Fruit fly (Drosophila melanogaster) whole organism, embryonic: ENCODE data around the gene H.

ENCODE experiments used
- Bdp1 ChIP-seq: fragments of 200-800 bp; sonication (Bioruptor generic); optimal IDR thresholded peaks from 3 replicates; lab custom pipeline; 2016; ENCODE audit warnings: missing biosample characterization, missing genetic modification characterization
- BtbVII ChIP-seq: fragments of 200-800 bp; sonication (Bioruptor generic); optimal IDR thresholded peaks from 3 replicates; lab custom pipeline; 2017; ENCODE audit warnings: missing biosample characterization, mild to moderate bottlenecking, missing genetic modification characterization
- CG10654 ChIP-seq: fragments of 200-800 bp; sonication (Bioruptor generic); optimal IDR thresholded peaks from 2 replicates; lab custom pipeline; 2016; ENCODE audit warnings: missing biosample characterization, missing genetic modification characterization
- CG11085 ChIP-seq: fragments of 200-800 bp; sonication (Bioruptor generic); IDR thresholded peaks from 2 replicates; pipeline ENCODE4 v1.3.6; 2022; ENCODE audit warnings: missing biosample characterization, missing genetic modification characterization
- CG14965 ChIP-seq: fragments of 200-800 bp; sonication (Bioruptor generic); optimal IDR thresholded peaks from 2 replicates; lab custom pipeline; 2016; ENCODE audit warnings: missing biosample characterization, missing genetic modification characterization, borderline replicate concordance
- CG1529 ChIP-seq: fragments of 200-800 bp; sonication (Bioruptor generic); optimal IDR thresholded peaks from 3 replicates; lab custom pipeline; 2018; ENCODE audit warnings: missing biosample characterization, missing genetic modification characterization
- CG1647 ChIP-seq: fragments of 200-800 bp; sonication (Bioruptor generic); optimal IDR thresholded peaks from 3 replicates; lab custom pipeline; 2016; ENCODE audit warnings: missing biosample characterization, missing genetic modification characterization
- CG16813 ChIP-seq: fragments of 200-800 bp; sonication (Bioruptor generic); IDR thresholded peaks from 3 replicates; pipeline ENCODE4 v1.3.6; 2022; ENCODE audit warnings: missing biosample characterization, missing genetic modification characterization; ENCODE audit not compliant: partially characterized antibody
- CG17186 ChIP-seq: fragments of 200-800 bp; sonication (Bioruptor generic); optimal IDR thresholded peaks from 3 replicates; lab custom pipeline; 2017; ENCODE audit warnings: missing biosample characterization, missing genetic modification reagents, missing genetic modification characterization
- CG18476 ChIP-seq: fragments of 200-800 bp; sonication (Bioruptor generic); optimal IDR thresholded peaks from 2 replicates; lab custom pipeline; 2016; ENCODE audit warnings: missing biosample characterization, mild to moderate bottlenecking, missing genetic modification characterization
- CG18619 ChIP-seq: fragments of 200-800 bp; sonication (Bioruptor generic); optimal IDR thresholded peaks from 3 replicates; lab custom pipeline; 2017; ENCODE audit warnings: missing biosample characterization, mild to moderate bottlenecking, missing genetic modification characterization
- CG2199 ChIP-seq: fragments of 200-800 bp; sonication (Bioruptor generic); IDR thresholded peaks from 3 replicates; pipeline ENCODE4 v1.3.6; 2022; ENCODE audit warnings: missing biosample characterization, missing genetic modification characterization
- CG30431 ChIP-seq: fragments of 200-800 bp; sonication (Bioruptor generic); optimal IDR thresholded peaks from 2 replicates; lab custom pipeline; 2017; ENCODE audit warnings: missing biosample characterization, missing genetic modification characterization
- CG4282 ChIP-seq: fragments of 200-800 bp; sonication (Bioruptor generic); optimal IDR thresholded peaks from 2 replicates; lab custom pipeline; 2016; ENCODE audit warnings: missing biosample characterization, missing genetic modification characterization
- CG6254 ChIP-seq: fragments of 200-800 bp; sonication (Bioruptor generic); optimal IDR thresholded peaks from 3 replicates; lab custom pipeline; 2017; ENCODE audit warnings: mild to moderate bottlenecking, missing biosample characterization, missing genetic modification reagents, missing genetic modification characterization
- CG6791 ChIP-seq: fragments of 200-800 bp; sonication (Bioruptor generic); IDR thresholded peaks from 3 replicates; pipeline ENCODE4 v1.3.6; 2022; ENCODE audit warnings: missing biosample characterization, missing genetic modification characterization; ENCODE audit not compliant: partially characterized antibody
- CrebB ChIP-seq: fragments of 200-800 bp; sonication (Bioruptor generic); optimal IDR thresholded peaks from 3 replicates; lab custom pipeline; 2018; ENCODE audit warnings: missing biosample characterization, mild to moderate bottlenecking, missing genetic modification characterization
- D19A ChIP-seq: fragments of 200-800 bp; optimal IDR thresholded peaks from 3 replicates; lab custom pipeline; 2019; ENCODE audit warnings: missing biosample characterization, mild to moderate bottlenecking, missing genetic modification characterization, moderate library complexity
- Dbx ChIP-seq: fragments of 200-800 bp; sonication (Bioruptor generic); IDR thresholded peaks from 3 replicates; pipeline ENCODE4 v1.3.6; 2022; ENCODE audit warnings: missing biosample characterization, missing genetic modification characterization
- Dfd ChIP-seq, 2 experiments: fragments of >200 bp; optimal IDR thresholded peaks; 2 replicates each; lab custom pipeline; 2017; ENCODE audit warnings: missing biosample characterization in 2 of 2, missing genetic modification characterization in 2 of 2
- Ets65A ChIP-seq: fragments of 200-800 bp; sonication (Bioruptor generic); peaks from one replicate; lab custom pipeline; 2016; ENCODE audit warnings: missing biosample characterization, missing genetic modification characterization
- Fer1 ChIP-seq: fragments of 200-800 bp; sonication (Bioruptor generic); optimal IDR thresholded peaks from 2 replicates; lab custom pipeline; 2017; ENCODE audit warnings: missing biosample characterization, mild to moderate bottlenecking, missing genetic modification characterization
- Hand ChIP-seq: fragments of 200-800 bp; sonication (Bioruptor generic); optimal IDR thresholded peaks from 2 replicates; lab custom pipeline; 2017; ENCODE audit warnings: mild to moderate bottlenecking, missing biosample characterization, missing genetic modification reagents, missing genetic modification characterization
- Hey ChIP-seq: fragments of 200-800 bp; sonication (Bioruptor generic); optimal IDR thresholded peaks from 3 replicates; lab custom pipeline; 2018; ENCODE audit warnings: missing biosample characterization, mild to moderate bottlenecking, missing genetic modification characterization
- MTF-1 ChIP-seq: fragments of 200-800 bp; sonication (Bioruptor generic); optimal IDR thresholded peaks from 2 replicates; lab custom pipeline; 2018; ENCODE audit warnings: missing biosample characterization, mild to moderate bottlenecking, missing genetic modification characterization, borderline replicate concordance
- Mes4 ChIP-seq: fragments of 200-800 bp; sonication (Bioruptor generic); optimal IDR thresholded peaks from 2 replicates; lab custom pipeline; 2016; ENCODE audit warnings: missing biosample characterization, missing genetic modification characterization
- NC2β ChIP-seq: fragments of 200-800 bp; sonication (Bioruptor generic); optimal IDR thresholded peaks from 2 replicates; lab custom pipeline; 2016; ENCODE audit warnings: missing biosample characterization, missing genetic modification characterization
- Rfx ChIP-seq: fragments of 200-800 bp; sonication (Bioruptor generic); IDR thresholded peaks from 2 replicates; pipeline ENCODE4 v1.3.6; 2022; ENCODE audit warnings: missing biosample characterization, missing genetic modification characterization
- Sry-δ ChIP-seq: fragments of 200-800 bp; sonication (Bioruptor generic); optimal IDR thresholded peaks from 2 replicates; lab custom pipeline; 2016; ENCODE audit warnings: missing biosample characterization, missing genetic modification characterization
- cg ChIP-seq: fragments of 200-800 bp; sonication (Bioruptor generic); optimal IDR thresholded peaks from 3 replicates; lab custom pipeline; 2019; ENCODE audit warnings: missing biosample characterization, mild to moderate bottlenecking, missing genetic modification characterization, moderate library complexity
- chif ChIP-seq, 2 experiments: fragments of 200-800 bp; sonication (Bioruptor generic); optimal IDR thresholded peaks; 3 replicates each; lab custom pipeline; 2016; ENCODE audit warnings: missing biosample characterization in 2 of 2, missing genetic modification characterization in 2 of 2
- chn ChIP-seq: fragments of 200-800 bp; sonication (Bioruptor generic); optimal IDR thresholded peaks from 2 replicates; lab custom pipeline; 2016; ENCODE audit warnings: missing biosample characterization, missing genetic modification characterization
- da ChIP-seq: fragments of 200-800 bp; sonication (Bioruptor generic); optimal IDR thresholded peaks from 2 replicates; lab custom pipeline; 2016; ENCODE audit warnings: missing biosample characterization, missing genetic modification characterization
- dimm ChIP-seq: fragments of 200-800 bp; sonication (Bioruptor generic); IDR thresholded peaks from 2 replicates; pipeline ENCODE4 v1.3.6; 2022; ENCODE audit warnings: missing biosample characterization, missing genetic modification characterization
- esg ChIP-seq: fragments of 200-800 bp; sonication (Bioruptor generic); conservative IDR thresholded peaks from 2 replicates; pipeline ENCODE4 v1.3.6; 2022; ENCODE audit warnings: missing biosample characterization, missing genetic modification characterization
- grau ChIP-seq: fragments of 200-800 bp; optimal IDR thresholded peaks from 3 replicates; lab custom pipeline; 2019; ENCODE audit warnings: missing biosample characterization, mild to moderate bottlenecking, missing genetic modification characterization, moderate library complexity
- h ChIP-seq: fragments of >200 bp; optimal IDR thresholded peaks from 2 replicates; lab custom pipeline; 2017
- hbn ChIP-seq: fragments of 200-800 bp; sonication (Bioruptor generic); IDR thresholded peaks from 2 replicates; pipeline ENCODE4 v1.3.6; 2022; ENCODE audit warnings: missing biosample characterization, missing genetic modification characterization; ENCODE audit not compliant: partially characterized antibody
- inv ChIP-seq: fragments of 200-800 bp; sonication (Bioruptor generic); IDR thresholded peaks from 2 replicates; pipeline ENCODE4 v1.3.6; 2022; ENCODE audit warnings: missing biosample characterization, missing genetic modification characterization; ENCODE audit not compliant: partially characterized antibody
- lov ChIP-seq, 2 experiments: fragments of 200-800 bp in 1 of 2; fragments of >200 bp in 1 of 2; sonication (Bioruptor generic) in 1 of 2; IDR thresholded peaks in 1 of 2; optimal IDR thresholded peaks in 1 of 2; 2 replicates in 1 of 2; 3 replicates in 1 of 2; pipeline versions ENCODE4 v1.3.6 to Lab custom; 2017 to 2022; ENCODE audit warnings: missing biosample characterization in 1 of 2, missing genetic modification characterization in 1 of 2
- nom ChIP-seq: fragments of 200-800 bp; sonication (Bioruptor generic); optimal IDR thresholded peaks from 2 replicates; lab custom pipeline; 2017; ENCODE audit warnings: missing biosample characterization, missing genetic modification characterization, mild to moderate bottlenecking, moderate library complexity, missing genetic modification reagents
- psq ChIP-seq: fragments of 200-800 bp; sonication (Bioruptor generic); optimal IDR thresholded peaks from 2 replicates; lab custom pipeline; 2017; ENCODE audit warnings: missing biosample characterization, missing genetic modification characterization
- row ChIP-seq: fragments of 200-800 bp; sonication (Bioruptor generic); IDR thresholded peaks from 3 replicates; pipeline ENCODE4 v1.3.6; 2022; ENCODE audit warnings: missing biosample characterization, missing genetic modification characterization
- schlank ChIP-seq: fragments of 200-800 bp; sonication (Bioruptor generic); optimal IDR thresholded peaks from 2 replicates; lab custom pipeline; 2018; ENCODE audit warnings: missing biosample characterization, mild to moderate bottlenecking, missing genetic modification characterization
- seq ChIP-seq: fragments of 200-800 bp; sonication (Bioruptor generic); IDR thresholded peaks from 2 replicates; pipeline ENCODE4 v1.3.6; 2022; ENCODE audit warnings: missing biosample characterization, missing genetic modification characterization
- sima ChIP-seq: fragments of 200-800 bp; sonication (Bioruptor generic); optimal IDR thresholded peaks from 2 replicates; lab custom pipeline; 2016; ENCODE audit warnings: missing biosample characterization, missing genetic modification characterization
- toy ChIP-seq: fragments of 200-800 bp; sonication (Bioruptor generic); IDR thresholded peaks from 2 replicates; pipeline ENCODE4 v1.3.6; 2022; ENCODE audit warnings: missing biosample characterization, missing genetic modification characterization
- usp ChIP-seq: fragments of >200 bp; optimal IDR thresholded peaks from 2 replicates; lab custom pipeline; 2017; ENCODE audit warnings: missing biosample characterization, missing genetic modification characterization
- vvl ChIP-seq: fragments of 200-800 bp; sonication (Bioruptor generic); IDR thresholded peaks from 2 replicates; pipeline ENCODE4 v1.3.6; 2022; ENCODE audit warnings: missing biosample characterization, missing genetic modification characterization
- wdn ChIP-seq: fragments of 200-800 bp; sonication (Bioruptor generic); IDR thresholded peaks from 2 replicates; pipeline ENCODE4 v1.3.6; 2022; ENCODE audit warnings: missing biosample characterization, missing genetic modification characterization
- z ChIP-seq: fragments of 200-800 bp; sonication (Bioruptor generic); IDR thresholded peaks from 3 replicates; pipeline ENCODE4 v1.3.6; 2022; ENCODE audit warnings: missing biosample characterization, missing genetic modification characterization

H gene

DNA sequence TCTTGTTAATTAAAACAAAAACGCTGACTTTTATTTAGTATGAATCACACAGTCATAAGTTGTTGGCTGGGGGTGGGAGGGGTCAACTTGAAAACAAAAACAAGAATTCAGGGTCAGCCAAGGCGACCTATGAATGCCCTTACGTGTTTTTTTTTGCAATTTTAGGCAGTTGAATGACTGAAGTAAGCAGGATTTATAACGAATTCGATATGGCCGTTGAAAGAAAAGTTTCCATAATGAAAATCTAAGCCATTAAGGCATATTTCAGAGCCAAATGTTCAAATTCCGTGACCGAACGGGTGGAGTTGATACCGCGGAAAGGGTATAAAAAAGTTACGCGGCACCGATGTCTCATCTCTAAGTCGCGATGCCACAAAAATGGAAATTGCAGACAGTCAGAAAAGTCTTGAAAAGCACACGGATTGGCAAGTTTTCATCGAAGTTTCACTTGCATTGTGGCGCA lies 12.3 kb downstream of the H start (continued):
- TF ChIP-seq lov (optimal IDR thresholded peaks at IDR 0.05; lab: Kevin White, UChicago) (no peak), lov (GFP tag; IDR thresholded peaks at IDR 0.05; lab: Robert Waterston, UW) (0 out of 3 replicates have a peak, but pooled peaks have one; percentile 65), Ets65A (peak; percentile 93), seq (GFP tag; lab: Robert Waterston, UW) (peak; percentile 72), usp (no peak), CG4282 (GFP tag; lab: Kevin White, UChicago) (no peak), Bdp1 (GFP tag; lab: Kevin White, UChicago) (peak; percentile 11), NC2β (GFP tag; lab: Kevin White, UChicago) (peak; percentile 47), CG17186 (GFP tag; lab: Kevin White, UChicago) (no peak), CG11085 (GFP tag; lab: Robert Waterston, UW) (peak; percentile 46; the same call in 1 of the 2 replicates), CG30431 (GFP tag; lab: Kevin White, UChicago) (peak; percentile 49), dimm (0 out of 2 replicates have a peak, but pooled peaks have one; percentile 13), BtbVII (peak; percentile 68), esg (GFP tag; lab: Robert Waterston, UW) (peak; percentile 46), CG16813 (GFP tag; lab: Robert Waterston, UW) (no peak), CG1529 (GFP tag; lab: Kevin White, UChicago) (no peak), wdn (GFP tag; lab: Robert Waterston, UW) (0 out of 2 replicates have a peak, but pooled peaks have one; percentile 12), Sry-δ (GFP tag; lab: Kevin White, UChicago) (peak; percentile 64), Dfd (GFP tag; optimal IDR thresholded peaks at IDR 0.05; lab: Kevin White, UChicago) (no peak), toy (GFP tag; lab: Robert Waterston, UW) (no peak), D19A (tag; lab: Kevin White, UChicago) (peak; percentile 100), cg (GFP tag; lab: Kevin White, UChicago) (no peak), CG14965 (GFP tag; lab: Kevin White, UChicago) (peak; percentile 29), nom (no peak), Rfx (GFP tag; lab: Robert Waterston, UW) (peak; percentile 82), chif (GFP tag; optimal IDR thresholded peaks at IDR 0.05; lab: Kevin White, UChicago) (peak; percentile 59 to 71), Hand (GFP tag; lab: Kevin White, UChicago) (peak; percentile 28), Dbx (GFP tag; lab: Robert Waterston, UW) (0 out of 3 replicates have a peak, but pooled peaks have one; percentile 29), chn (GFP tag; lab: Kevin White, UChicago) (peak; percentile 66), MTF-1 (GFP tag; lab: Kevin White, UChicago) (no peak), CG1647 (GFP tag; lab: Kevin White, UChicago) (no peak), Fer1 (peak; percentile 78), CrebB (tag; lab: Kevin White, UChicago) (peak; percentile 77), psq (GFP tag; lab: Kevin White, UChicago) (peak; percentile 5), row (GFP tag; lab: Robert Waterston, UW) (peak; percentile 99), CG2199 (peak; percentile 29; the same call in 1 of the 3 replicates), CG6254 (GFP tag; lab: Kevin White, UChicago) (no peak), z (GFP tag; lab: Robert Waterston, UW) (no peak), sima (peak; percentile 13), CG18476 (peak; percentile 22), CG10654 (GFP tag; lab: Kevin White, UChicago) (peak; percentile 54), CG6791 (no peak), Mes4 (GFP tag; lab: Kevin White, UChicago) (peak; percentile 71), da (GFP tag; lab: Kevin White, UChicago) (no peak), grau (tag; lab: Kevin White, UChicago) (no peak), vvl (peak; percentile 63; the same call in 1 of the 2 replicates), h (lab: Kevin White, UChicago) (no peak), hbn (GFP tag; lab: Robert Waterston, UW) (no peak), schlank (tag; lab: Kevin White, UChicago) (peak; percentile 60), CG18619 (GFP tag; lab: Kevin White, UChicago) (no peak), inv (GFP tag; lab: Robert Waterston, UW) (no peak), Hey (tag; lab: Kevin White, UChicago) (no peak)
